Worm (Caenorhabditis elegans) whole organism, early embryonic: ENCODE results near the gene str-185.

Experiments used
- aly-1 ChIP-seq: sonication (generic microtip); optimal IDR thresholded peaks from 2 replicates; lab custom pipeline; 2016; ENCODE audit warnings: missing genetic modification characterization, missing compliant biosample characterization
- ama-1 ChIP-seq: fragments of 150-350 bp; optimal IDR thresholded peaks from 2 replicates; lab custom pipeline; 2014
- ceh-13 ChIP-seq: fragments of 200-800 bp; sonication (Bioruptor generic); optimal IDR thresholded peaks from 2 replicates; lab custom pipeline; 2018; ENCODE audit warnings: mild to moderate bottlenecking, missing genetic modification characterization, missing compliant biosample characterization
- ceh-36 ChIP-seq: sonication (generic microtip); optimal IDR thresholded peaks from 2 replicates; lab custom pipeline; 2016; ENCODE audit warnings: missing genetic modification characterization, inconsistent platforms, missing compliant biosample characterization
- flt-1 ChIP-seq: fragments of 200-800 bp; sonication (Bioruptor generic); IDR thresholded peaks from 2 replicates; pipeline ENCODE4 v1.3.6; 2022; ENCODE audit warnings: missing genetic modification characterization, missing compliant biosample characterization
- hmbx-1 ChIP-seq: sonication (generic microtip); optimal IDR thresholded peaks from 2 replicates; lab custom pipeline; 2016; ENCODE audit warnings: mild to moderate bottlenecking, missing genetic modification characterization, missing compliant biosample characterization
- hmg-4 ChIP-seq: fragments of 200-800 bp; sonication (Bioruptor generic); optimal IDR thresholded peaks from 2 replicates; lab custom pipeline; 2018; ENCODE audit warnings: mild to moderate bottlenecking, missing genetic modification characterization, missing compliant biosample characterization
- hnd-1 ChIP-seq: sonication (generic microtip); optimal IDR thresholded peaks from 2 replicates; lab custom pipeline; 2016; ENCODE audit warnings: missing genetic modification characterization, missing compliant biosample characterization
- pes-1 ChIP-seq: fragments of 200-800 bp; sonication (Bioruptor generic); IDR thresholded peaks from 2 replicates; pipeline ENCODE4 v1.3.6; 2022; ENCODE audit warnings: missing genetic modification reagents, missing genetic modification characterization, missing compliant biosample characterization
- scrt-1 ChIP-seq: fragments of 200-800 bp; sonication (Bioruptor generic); IDR thresholded peaks from 2 replicates; pipeline ENCODE4 v1.3.6; 2022; ENCODE audit warnings: missing genetic modification characterization, missing compliant biosample characterization
- sea-1 ChIP-seq: fragments of 200-800 bp; sonication (Bioruptor generic); conservative IDR thresholded peaks from 2 replicates; pipeline ENCODE4 v1.3.6; 2022; ENCODE audit warnings: missing genetic modification characterization, missing compliant biosample characterization
- tbx-37 ChIP-seq: fragments of 200-800 bp; sonication (Bioruptor generic); conservative IDR thresholded peaks from 2 replicates; pipeline ENCODE4 v1.3.6; 2022; ENCODE audit warnings: missing genetic modification reagents, missing genetic modification characterization, missing compliant biosample characterization

ce11 chrIV:4451576-4451975, 21.8 kb upstream of the str-185 start, which contains the start of gene R08C7.1:
- TF ChIP-seq hmg-4 (GFP tag; lab: Kevin White, UChicago) (no peak), aly-1 (tag; lab: Kevin White, UChicago) (no peak), sea-1 (GFP tag; lab: Robert Waterston, UW) (no peak), ama-1 (lab: Kevin White, UChicago) (no peak), ceh-13 (GFP tag; lab: Kevin White, UChicago) (no peak), tbx-37 (GFP tag; lab: Robert Waterston, UW) (no peak), flt-1 (GFP tag; lab: Robert Waterston, UW) (no peak), hmbx-1 (tag; lab: Kevin White, UChicago) (no peak), ceh-36 (tag; lab: Kevin White, UChicago) (no peak), pes-1 (GFP tag; lab: Robert Waterston, UW) (no peak), hnd-1 (tag; lab: Kevin White, UChicago) (no peak), scrt-1 (GFP tag; lab: Robert Waterston, UW) (no peak)
